Worm (Caenorhabditis elegans): Measurements from ENCODE around the gene F16G10.5.

F16G10.5 gene

ce11 chrII:2366623-2367365, at the start of gene F16G10.5, which contains the start of gene F43C11.12:
Gene F16G10.5, plus strand, starts transcription at chrII:2367315.
Gene F43C11.12, minus strand, starts transcription at chrII:2366723.
- no peak for TF ChIP-seq unc-62 (GFP tag; optimal IDR thresholded peaks at IDR 0.05)

- no peak for TF ChIP-seq unc-62 (GFP tag; optimal IDR thresholded peaks at IDR 0.05)
These were observed 49.2 kb upstream of the F16G10.5 start, which contains the start of the genes ZK1240.5 and ZK1240.9 for ce11 chrII:2317883-2318357. Gene ZK1240.5, minus strand, starts transcription at chrII:2317933. Gene ZK1240.9, plus strand, starts transcription at chrII:2318189.

- no peak for TF ChIP-seq unc-62 (GFP tag; optimal IDR thresholded peaks at IDR 0.05)
These were observed 47.0 kb upstream of the F16G10.5 start, which contains the start of gene ZK1240.3 for ce11 chrII:2320097-2320496. Gene ZK1240.3, plus strand, starts transcription at chrII:2320334.

- TF ChIP-seq unc-62 (GFP tag; optimal IDR thresholded peaks at IDR 0.05) = no peak
These were observed 44.1 kb upstream of the F16G10.5 start, which contains the start of the genes ZK1240.6 and ZK1240.2 for ce11 chrII:2322857-2323518. Gene ZK1240.6, minus strand, starts transcription at chrII:2322907. Gene ZK1240.2, plus strand, starts transcription at chrII:2323376.

ce11 chrII:2324956-2325355, 42.2 kb upstream of the F16G10.5 start, which contains the start of gene ZK1240.11:
Gene ZK1240.11, plus strand, starts transcription at chrII:2325256.
- no peak for TF ChIP-seq unc-62 (GFP tag; optimal IDR thresholded peaks at IDR 0.05)

- no peak for TF ChIP-seq unc-62 (GFP tag; optimal IDR thresholded peaks at IDR 0.05)
These were observed 38.1 kb upstream of the F16G10.5 start, which contains the start of the genes ZK1240.8 and ZK1240.1 for ce11 chrII:2328963-2329442. Gene ZK1240.8, minus strand, starts transcription at chrII:2329063. Gene ZK1240.1, plus strand, starts transcription at chrII:2329392.

- TF ChIP-seq unc-62 (GFP tag; optimal IDR thresholded peaks at IDR 0.05) = no peak
These were observed 36.7 kb upstream of the F16G10.5 start for ce11 chrII:2330462-2330861.

- TF ChIP-seq unc-62 (GFP tag; optimal IDR thresholded peaks at IDR 0.05) = no peak
These were observed 34.9 kb upstream of the F16G10.5 start, which contains the start of gene F43C11.8 for ce11 chrII:2332220-2332619. Gene F43C11.8, plus strand, starts transcription at chrII:2332520.

- no peak for TF ChIP-seq unc-62 (GFP tag; optimal IDR thresholded peaks at IDR 0.05)
These were observed 31.5 kb upstream of the F16G10.5 start, which contains the start of gene F43C11.7 for ce11 chrII:2335572-2335971. Gene F43C11.7, plus strand, starts transcription at chrII:2335897.

ce11 chrII:2336177-2336576, 30.9 kb upstream of the F16G10.5 start:
- TF ChIP-seq unc-62 (GFP tag; optimal IDR thresholded peaks at IDR 0.05) = no peak

- no peak for TF ChIP-seq unc-62 (GFP tag; optimal IDR thresholded peaks at IDR 0.05)
These were observed 26.1 kb upstream of the F16G10.5 start for ce11 chrII:2340974-2341373.

- no peak for TF ChIP-seq unc-62 (GFP tag; optimal IDR thresholded peaks at IDR 0.05)
These were observed 25.6 kb upstream of the F16G10.5 start, which contains the start of gene enri-1 for ce11 chrII:2341515-2341914. Gene enri-1, minus strand, starts transcription at chrII:2341615.

ce11 chrII:2342004-2342479, 25.1 kb upstream of the F16G10.5 start, which contains the start of gene F43C11.6:
Gene F43C11.6, plus strand, starts transcription at chrII:2342429.
- no peak for TF ChIP-seq unc-62 (GFP tag; optimal IDR thresholded peaks at IDR 0.05)

ce11 chrII:2346672-2347071, 20.4 kb upstream of the F16G10.5 start, which contains the start of gene F43C11.4:
Gene F43C11.4, plus strand, starts transcription at chrII:2346972.
- no peak for TF ChIP-seq unc-62 (GFP tag; optimal IDR thresholded peaks at IDR 0.05)

ce11 chrII:2352546-2352945, 14.6 kb upstream of the F16G10.5 start, which contains the start of gene F43C11.10:
Gene F43C11.10, minus strand, starts transcription at chrII:2352646.
- no peak for TF ChIP-seq unc-62 (GFP tag; optimal IDR thresholded peaks at IDR 0.05)

- no peak for TF ChIP-seq unc-62 (GFP tag; optimal IDR thresholded peaks at IDR 0.05)
These were observed 14.1 kb upstream of the F16G10.5 start, which contains the start of gene F43C11.3 for ce11 chrII:2353012-2353411. Gene F43C11.3, plus strand, starts transcription at chrII:2353312.

Measured in whole organism, dauer.